Worm (Caenorhabditis elegans) whole organism, mixed stage, embryonic: ENCODE data around the gene gegf-1.

Source experiments
- M03D4.4 ChIP-seq: sonication (generic microtip); optimal IDR thresholded peaks from 2 replicates; lab custom pipeline; 2017; ENCODE audit warnings: mild to moderate bottlenecking, missing genetic modification characterization, missing compliant biosample characterization
- bed-3 ChIP-seq: fragments of 200-800 bp; sonication (Bioruptor generic); optimal IDR thresholded peaks from 3 replicates; lab custom pipeline; 2018; ENCODE audit warnings: mild to moderate bottlenecking, missing genetic modification characterization, moderate library complexity, missing compliant biosample characterization
- blmp-1 ChIP-seq: fragments of 150-350 bp; optimal IDR thresholded peaks from 2 replicates; lab custom pipeline; 2014; ENCODE audit warnings: missing biosample characterization, missing genetic modification characterization
- ceh-39 ChIP-seq: fragments of 150-350 bp; optimal IDR thresholded peaks from 2 replicates; lab custom pipeline; 2014; ENCODE audit warnings: missing biosample characterization, missing genetic modification characterization
- ceh-43 ChIP-seq: fragments of 200-800 bp; sonication (Bioruptor generic); optimal IDR thresholded peaks from 2 replicates; lab custom pipeline; 2018; ENCODE audit warnings: mild to moderate bottlenecking, missing genetic modification characterization, moderate library complexity, missing compliant biosample characterization
- ceh-83 ChIP-seq: fragments of 200-800 bp; sonication (Bioruptor generic); optimal IDR thresholded peaks from 2 replicates; lab custom pipeline; 2018; ENCODE audit warnings: mild to moderate bottlenecking, missing genetic modification characterization, missing compliant biosample characterization
- ces-1 ChIP-seq: fragments of 150-350 bp; optimal IDR thresholded peaks from 2 replicates; lab custom pipeline; 2014; ENCODE audit warnings: missing biosample characterization, missing genetic modification reagents, missing genetic modification characterization
- cnd-1 ChIP-seq: fragments of 200-800 bp; sonication (Bioruptor generic); optimal IDR thresholded peaks from 2 replicates; lab custom pipeline; 2018; ENCODE audit warnings: mild to moderate bottlenecking, missing genetic modification characterization, missing compliant biosample characterization
- drap-1 ChIP-seq: fragments of 200-800 bp; sonication (Bioruptor generic); optimal IDR thresholded peaks from 3 replicates; lab custom pipeline; 2018; ENCODE audit warnings: mild to moderate bottlenecking, missing genetic modification characterization, missing compliant biosample characterization
- elt-1 ChIP-seq: sonication (generic microtip); optimal IDR thresholded peaks from 2 replicates; lab custom pipeline; 2017; ENCODE audit warnings: missing genetic modification characterization, mild to moderate bottlenecking, missing compliant biosample characterization, antibody characterized with exemption, moderate library complexity, borderline replicate concordance; ENCODE audit not compliant: insufficient read depth
- elt-3 ChIP-seq: fragments of 150-350 bp; optimal IDR thresholded peaks from 2 replicates; lab custom pipeline; 2014; ENCODE audit warnings: missing biosample characterization, missing genetic modification characterization
- flh-1 ChIP-seq: fragments of 200-800 bp; sonication (Bioruptor generic); optimal IDR thresholded peaks from 2 replicates; lab custom pipeline; 2018; ENCODE audit warnings: mild to moderate bottlenecking, missing genetic modification characterization, moderate library complexity, missing compliant biosample characterization
- ham-2 ChIP-seq: fragments of 200-800 bp; sonication (Bioruptor generic); optimal IDR thresholded peaks from 2 replicates; lab custom pipeline; 2018; ENCODE audit warnings: mild to moderate bottlenecking, missing genetic modification characterization, missing compliant biosample characterization
- hlh-1 ChIP-seq: fragments of 150-350 bp; optimal IDR thresholded peaks from 2 replicates; lab custom pipeline; 2014; ENCODE audit warnings: missing biosample characterization, missing genetic modification reagents, missing genetic modification characterization
- lin-13 ChIP-seq: fragments of 150-350 bp; optimal IDR thresholded peaks from 2 replicates; lab custom pipeline; 2014; ENCODE audit warnings: missing biosample characterization, missing genetic modification characterization
- lin-32 ChIP-seq: fragments of 200-800 bp; sonication (Bioruptor generic); optimal IDR thresholded peaks from 2 replicates; lab custom pipeline; 2018; ENCODE audit warnings: mild to moderate bottlenecking, missing genetic modification characterization, missing compliant biosample characterization
- lsy-2 ChIP-seq: fragments of 150-350 bp; optimal IDR thresholded peaks from 2 replicates; lab custom pipeline; 2014; ENCODE audit warnings: missing biosample characterization, missing genetic modification characterization
- mep-1 ChIP-seq: fragments of 150-350 bp; optimal IDR thresholded peaks from 2 replicates; lab custom pipeline; 2017; ENCODE audit warnings: missing biosample characterization, missing genetic modification reagents, missing genetic modification characterization, inconsistent platforms
- mls-2 ChIP-seq: sonication (generic microtip); optimal IDR thresholded peaks from 2 replicates; lab custom pipeline; 2016; ENCODE audit warnings: mild to moderate bottlenecking, missing genetic modification characterization, moderate library complexity, missing compliant biosample characterization
- nhr-12 ChIP-seq: fragments of 150-350 bp; optimal IDR thresholded peaks from 2 replicates; lab custom pipeline; 2014; ENCODE audit warnings: missing biosample characterization, missing genetic modification characterization
- nhr-2 ChIP-seq: fragments of 150-350 bp; optimal IDR thresholded peaks from 2 replicates; lab custom pipeline; 2014; ENCODE audit warnings: missing biosample characterization, missing genetic modification characterization
- nhr-237 ChIP-seq: fragments of 150-350 bp; optimal IDR thresholded peaks from 2 replicates; lab custom pipeline; 2014; ENCODE audit warnings: missing biosample characterization, missing genetic modification characterization
- nhr-28 ChIP-seq: fragments of 150-350 bp; optimal IDR thresholded peaks from 2 replicates; lab custom pipeline; 2014; ENCODE audit warnings: missing biosample characterization, missing genetic modification characterization
- nhr-76 ChIP-seq: sonication (generic microtip); optimal IDR thresholded peaks from 2 replicates; lab custom pipeline; 2017; ENCODE audit warnings: missing biosample characterization, missing genetic modification characterization
- pha-4 ChIP-seq: fragments of 150-350 bp; optimal IDR thresholded peaks from 2 replicates; lab custom pipeline; 2018; ENCODE audit warnings: missing biosample characterization, missing genetic modification reagents, missing genetic modification characterization
- sem-2 ChIP-seq: fragments of 200-800 bp; sonication (Bioruptor generic); optimal IDR thresholded peaks from 2 replicates; lab custom pipeline; 2018; ENCODE audit warnings: mild to moderate bottlenecking, missing genetic modification characterization, missing compliant biosample characterization
- sptf-1 ChIP-seq: sonication (generic microtip); optimal IDR thresholded peaks from 2 replicates; lab custom pipeline; 2017; ENCODE audit warnings: mild to moderate bottlenecking, missing genetic modification characterization, moderate library complexity, missing compliant biosample characterization
- tbx-8 ChIP-seq: fragments of 200-800 bp; sonication (Bioruptor generic); optimal IDR thresholded peaks from 2 replicates; lab custom pipeline; 2018; ENCODE audit warnings: mild to moderate bottlenecking, missing genetic modification characterization, moderate library complexity, missing compliant biosample characterization
- unc-120 ChIP-seq: sonication (generic microtip); optimal IDR thresholded peaks from 2 replicates; lab custom pipeline; 2017; ENCODE audit warnings: missing genetic modification characterization, missing compliant biosample characterization; ENCODE audit not compliant: poor library complexity, severe bottlenecking
- unc-39 ChIP-seq: fragments of 150-350 bp; optimal IDR thresholded peaks from 2 replicates; lab custom pipeline; 2014; ENCODE audit warnings: missing biosample characterization, missing genetic modification characterization
- unc-62 ChIP-seq: fragments of 150-350 bp; optimal IDR thresholded peaks from 2 replicates; lab custom pipeline; 2014; ENCODE audit warnings: missing biosample characterization, missing genetic modification reagents, missing genetic modification characterization
- ztf-11 ChIP-seq: fragments of 150-350 bp; optimal IDR thresholded peaks from 2 replicates; lab custom pipeline; 2014; ENCODE audit warnings: missing biosample characterization, missing genetic modification characterization

The gegf-1 gene

ce11 chrIV:139652-140051 is 18.1 kb downstream of the gegf-1 start:
- TF ChIP-seq nhr-2 (tag; lab: Kevin White, UChicago) = no peak
- no peak for TF ChIP-seq sem-2 (GFP tag; lab: Kevin White, UChicago)
- no peak for TF ChIP-seq ceh-39 (tag; lab: Kevin White, UChicago)
- no peak for TF ChIP-seq flh-1 (GFP tag; lab: Kevin White, UChicago)
- no peak for TF ChIP-seq elt-1 (tag; lab: Kevin White, UChicago)
- no peak for TF ChIP-seq unc-39 (tag; lab: Kevin White, UChicago)
- no peak for TF ChIP-seq pha-4 (tag; lab: Kevin White, UChicago)
- TF ChIP-seq lin-13 (tag; lab: Kevin White, UChicago) = no peak
- no peak for TF ChIP-seq mep-1 (tag; lab: Kevin White, UChicago)
- no peak for TF ChIP-seq nhr-76
- no peak for TF ChIP-seq mls-2 (tag; lab: Kevin White, UChicago)
- no peak for TF ChIP-seq ztf-11 (tag; lab: Kevin White, UChicago)
- no peak for TF ChIP-seq lsy-2 (tag; lab: Kevin White, UChicago)
- TF ChIP-seq ceh-83 (GFP tag; lab: Kevin White, UChicago) = no peak
- no peak for TF ChIP-seq M03D4.4
- no peak for TF ChIP-seq hlh-1
- TF ChIP-seq tbx-8 (GFP tag; lab: Kevin White, UChicago) = no peak
- no peak for TF ChIP-seq unc-62
- TF ChIP-seq, all 35 proteins: peak for 0

ce11 chrIV:133968-134367 is 23.7 kb downstream of the gegf-1 start:
- TF ChIP-seq lin-32 (GFP tag; lab: Kevin White, UChicago) (no peak), nhr-76 (no peak), ceh-39 (tag; lab: Kevin White, UChicago) (no peak), flh-1 (GFP tag; lab: Kevin White, UChicago) (no peak), sem-2 (GFP tag; lab: Kevin White, UChicago) (no peak), unc-120 (tag; lab: Kevin White, UChicago) (no peak), lin-13 (tag; lab: Kevin White, UChicago) (no peak), nhr-2 (tag; lab: Kevin White, UChicago) (no peak), drap-1 (GFP tag; lab: Kevin White, UChicago) (no peak), nhr-28 (no peak), hlh-1 (no peak), blmp-1 (tag; lab: Kevin White, UChicago) (no peak), mls-2 (tag; lab: Kevin White, UChicago) (no peak), ceh-43 (GFP tag; lab: Kevin White, UChicago) (no peak), nhr-237 (tag; lab: Kevin White, UChicago) (no peak), lsy-2 (tag; lab: Kevin White, UChicago) (no peak), ham-2 (GFP tag; lab: Kevin White, UChicago) (no peak), unc-62 (no peak), ces-1 (GFP tag; lab: Kevin White, UChicago) (no peak), ztf-11 (tag; lab: Kevin White, UChicago) (no peak)

ce11 chrIV:132095-132494 is 25.6 kb downstream of the gegf-1 start, which contains the start of gene daf-1:
TSS of gene daf-1 (plus strand) at chrIV:132416.
- TF ChIP-seq hlh-1 (no peak), sptf-1 (tag; lab: Kevin White, UChicago) (peak; percentile 53)
- TF ChIP-seq, all 35 proteins: peak for 1

ce11 chrIV:130150-130549 is 27.6 kb downstream of the gegf-1 start:
- TF ChIP-seq lin-32 (GFP tag; lab: Kevin White, UChicago) (peak; percentile 54), cnd-1 (tag; lab: Kevin White, UChicago) (peak; percentile 38), nhr-28 (no peak), tbx-8 (GFP tag; lab: Kevin White, UChicago) (no peak)

ce11 chrIV:128525-128924 is 29.2 kb downstream of the gegf-1 start:
- TF ChIP-seq pha-4 (tag; lab: Kevin White, UChicago) = no peak
- TF ChIP-seq M03D4.4 = peak; percentile 50
- TF ChIP-seq lin-13 (tag; lab: Kevin White, UChicago) = no peak
- no peak for TF ChIP-seq nhr-28
- no peak for TF ChIP-seq lin-32 (GFP tag; lab: Kevin White, UChicago)
- peak; percentile 2 for TF ChIP-seq sem-2 (GFP tag; lab: Kevin White, UChicago)
- no peak for TF ChIP-seq hlh-1
- peak; percentile 70 for TF ChIP-seq sptf-1 (tag; lab: Kevin White, UChicago)
- no peak for TF ChIP-seq ham-2 (GFP tag; lab: Kevin White, UChicago)
- peak; percentile 32 for TF ChIP-seq ceh-43 (GFP tag; lab: Kevin White, UChicago)
- TF ChIP-seq nhr-237 (tag; lab: Kevin White, UChicago) = no peak
- peak; percentile 51 for TF ChIP-seq ceh-83 (GFP tag; lab: Kevin White, UChicago)
- TF ChIP-seq ceh-39 (tag; lab: Kevin White, UChicago) = no peak
- TF ChIP-seq elt-3 (tag; lab: Kevin White, UChicago) = no peak
- TF ChIP-seq mls-2 (tag; lab: Kevin White, UChicago) = peak; percentile 60
- no peak for TF ChIP-seq bed-3 (GFP tag; lab: Kevin White, UChicago)
- TF ChIP-seq drap-1 (GFP tag; lab: Kevin White, UChicago) = peak; percentile 28
- no peak for TF ChIP-seq unc-62
- no peak for TF ChIP-seq nhr-12 (tag; lab: Kevin White, UChicago)
- no peak for TF ChIP-seq mep-1 (tag; lab: Kevin White, UChicago)
- TF ChIP-seq tbx-8 (GFP tag; lab: Kevin White, UChicago) = no peak
